Worm (Caenorhabditis elegans): ENCODE results near the gene flp-17.

DNA sequence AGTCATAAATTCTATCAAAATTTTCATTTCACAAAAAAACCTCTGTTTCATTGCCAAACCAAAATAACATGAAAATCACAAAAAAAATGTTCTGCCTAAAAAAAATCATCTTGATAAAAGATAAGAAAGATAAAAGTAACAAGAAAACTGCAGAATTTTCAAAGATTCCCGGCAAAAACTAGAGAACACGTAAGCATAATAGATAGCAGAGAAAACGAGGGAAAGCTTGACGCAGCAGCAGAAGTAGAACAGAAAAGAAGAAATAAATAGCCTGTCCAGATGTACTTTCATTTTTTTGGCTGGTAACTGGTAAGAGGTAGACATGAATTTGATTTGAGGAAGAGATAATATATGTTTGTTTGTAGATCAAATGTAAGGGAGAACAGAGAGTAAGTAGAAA, 19.1 kb upstream of the flp-17 start:
- TF ChIP-seq F13C5.2 (tag; optimal IDR thresholded peaks at IDR 0.05) (no peak), flt-1 (GFP tag; IDR thresholded peaks at IDR 0.05) (no peak)
